Fruit fly (Drosophila melanogaster): ENCODE measurements around the gene alphaCOP.
A peak's percentile ranks its signal among the peaks of the same experiment; 100 is the strongest.

The alphaCOP gene

DNA sequence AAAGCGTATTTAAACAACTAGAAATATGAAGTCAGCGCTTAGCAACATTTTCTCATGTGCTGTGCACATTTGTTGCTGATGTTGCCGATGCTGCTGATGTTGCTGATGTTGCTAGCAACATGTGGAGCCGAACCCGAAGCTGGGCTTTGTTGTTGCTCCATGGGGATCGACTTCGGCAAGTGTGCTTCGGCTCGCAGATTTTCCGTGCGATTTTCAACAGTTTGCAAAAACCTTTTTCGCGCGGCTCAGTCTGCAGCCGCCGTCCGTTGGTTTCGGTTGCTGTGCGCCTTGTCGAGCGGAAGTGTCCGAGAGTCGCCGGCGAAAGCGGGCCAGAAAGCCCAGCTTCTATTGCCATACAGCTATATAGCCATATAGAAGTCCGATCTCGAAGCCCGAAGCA is 43.6 kb upstream of the alphaCOP start:
- TF ChIP-seq tj (GFP tag; optimal IDR thresholded peaks at IDR 0.05) (peak; percentile 40), bab1 (GFP tag; optimal IDR thresholded peaks at IDR 0.05) (no peak), pad (GFP tag; optimal IDR thresholded peaks at IDR 0.05) (no peak)

DNA sequence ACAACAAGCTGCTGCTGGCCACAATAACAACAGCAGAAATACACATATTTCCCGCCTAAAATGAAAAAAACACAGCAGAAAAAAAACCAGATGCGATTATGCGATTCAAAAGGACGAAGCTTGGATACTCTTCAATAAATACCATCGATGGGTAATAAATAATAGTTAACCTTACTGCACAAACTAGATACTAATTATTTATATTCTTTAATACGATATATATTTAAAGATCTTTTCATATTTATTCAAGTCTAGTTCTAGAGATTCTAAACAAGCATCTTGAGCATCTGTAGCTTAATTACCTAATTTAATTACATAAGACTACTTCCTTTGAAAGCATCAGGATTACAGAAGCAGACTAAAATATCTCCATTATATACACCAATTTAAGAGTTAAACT is 43.2 kb upstream of the alphaCOP start:
- TF ChIP-seq CG7101 (tag; optimal IDR thresholded peaks at IDR 0.05) (no peak), Mnt (GFP tag; optimal IDR thresholded peaks at IDR 0.05) (no peak), CG33017 (tag; optimal IDR thresholded peaks at IDR 0.05) (no peak), CG5204 (GFP tag; optimal IDR thresholded peaks at IDR 0.05) (no peak), pad (GFP tag; optimal IDR thresholded peaks at IDR 0.05) (no peak), CG12768 (GFP tag; optimal IDR thresholded peaks at IDR 0.05) (no peak), toe (GFP tag; optimal IDR thresholded peaks at IDR 0.05) (no peak), Clk (GFP tag; optimal IDR thresholded peaks at IDR 0.05) (no peak), ovo (GFP tag; optimal IDR thresholded peaks at IDR 0.05) (no peak), CG1620 (GFP tag; optimal IDR thresholded peaks at IDR 0.05) (no peak), cnc (optimal IDR thresholded peaks at IDR 0.05) (no peak), cic (GFP tag; optimal IDR thresholded peaks at IDR 0.05) (no peak), CG7045 (GFP tag; optimal IDR thresholded peaks at IDR 0.05) (no peak), Hr96 (GFP tag; optimal IDR thresholded peaks at IDR 0.05) (no peak), Crg-1 (GFP tag; optimal IDR thresholded peaks at IDR 0.05) (no peak), tj (GFP tag; optimal IDR thresholded peaks at IDR 0.05) (no peak), CG11617 (GFP tag; optimal IDR thresholded peaks at IDR 0.05) (no peak), kay (GFP tag; ENCODE audit: borderline replicate concordance) (no peak)

dm6 chr3L:1683091-1683490 is 38.1 kb upstream of the alphaCOP start:
- no peak for TF ChIP-seq Mnt (GFP tag; optimal IDR thresholded peaks at IDR 0.05)
- TF ChIP-seq CG14711 (tag; optimal IDR thresholded peaks at IDR 0.05): no peak
- TF ChIP-seq bab1 (GFP tag; optimal IDR thresholded peaks at IDR 0.05): no peak
- TF ChIP-seq cic (GFP tag; optimal IDR thresholded peaks at IDR 0.05): no peak
- no peak for TF ChIP-seq CG7101 (tag; optimal IDR thresholded peaks at IDR 0.05)
- no peak for TF ChIP-seq CG33017 (tag; optimal IDR thresholded peaks at IDR 0.05)
- TF ChIP-seq kay (GFP tag; ENCODE audit: borderline replicate concordance): no peak
- TF ChIP-seq pad (GFP tag; optimal IDR thresholded peaks at IDR 0.05): no peak
- no peak for TF ChIP-seq Clk (GFP tag; optimal IDR thresholded peaks at IDR 0.05)
- no peak for TF ChIP-seq toe (GFP tag; optimal IDR thresholded peaks at IDR 0.05)
- TF ChIP-seq cnc (optimal IDR thresholded peaks at IDR 0.05): no peak
- TF ChIP-seq Hr96 (GFP tag; optimal IDR thresholded peaks at IDR 0.05): no peak
- no peak for TF ChIP-seq Crg-1 (GFP tag; optimal IDR thresholded peaks at IDR 0.05)
- no peak for TF ChIP-seq CG5204 (GFP tag; optimal IDR thresholded peaks at IDR 0.05)
- TF ChIP-seq tj (GFP tag; optimal IDR thresholded peaks at IDR 0.05): no peak
- no peak for TF ChIP-seq ovo (GFP tag; optimal IDR thresholded peaks at IDR 0.05)
- TF ChIP-seq CG11617 (GFP tag; optimal IDR thresholded peaks at IDR 0.05): no peak
- TF ChIP-seq CG1620 (GFP tag; optimal IDR thresholded peaks at IDR 0.05): no peak

dm6 chr3L:1679394-1679793 is 34.4 kb upstream of the alphaCOP start:
- TF ChIP-seq CG11617 (GFP tag; optimal IDR thresholded peaks at IDR 0.05) (no peak), Clk (GFP tag; optimal IDR thresholded peaks at IDR 0.05) (no peak), cic (GFP tag; optimal IDR thresholded peaks at IDR 0.05) (no peak), ovo (GFP tag; optimal IDR thresholded peaks at IDR 0.05) (no peak), kay (GFP tag; ENCODE audit: borderline replicate concordance) (no peak), CG5204 (GFP tag; optimal IDR thresholded peaks at IDR 0.05) (no peak), Mnt (GFP tag; optimal IDR thresholded peaks at IDR 0.05) (no peak), Hr96 (GFP tag; optimal IDR thresholded peaks at IDR 0.05) (no peak), Crg-1 (GFP tag; optimal IDR thresholded peaks at IDR 0.05) (no peak), CG12768 (GFP tag; optimal IDR thresholded peaks at IDR 0.05) (no peak), CG1620 (GFP tag; optimal IDR thresholded peaks at IDR 0.05) (no peak), toe (GFP tag; optimal IDR thresholded peaks at IDR 0.05) (no peak), CG33017 (tag; optimal IDR thresholded peaks at IDR 0.05) (no peak), CG7045 (GFP tag; optimal IDR thresholded peaks at IDR 0.05) (no peak), bab1 (GFP tag; optimal IDR thresholded peaks at IDR 0.05) (no peak), CG7101 (tag; optimal IDR thresholded peaks at IDR 0.05) (no peak), tj (GFP tag; optimal IDR thresholded peaks at IDR 0.05) (no peak), pad (GFP tag; optimal IDR thresholded peaks at IDR 0.05) (no peak), cnc (optimal IDR thresholded peaks at IDR 0.05) (no peak)

dm6 chr3L:1676222-1676621 is 31.2 kb upstream of the alphaCOP start:
- TF ChIP-seq CG12768 (GFP tag; optimal IDR thresholded peaks at IDR 0.05) (no peak), CG7101 (tag; optimal IDR thresholded peaks at IDR 0.05) (no peak), bab1 (GFP tag; optimal IDR thresholded peaks at IDR 0.05) (no peak), Hr96 (GFP tag; optimal IDR thresholded peaks at IDR 0.05) (no peak), CG7045 (GFP tag; optimal IDR thresholded peaks at IDR 0.05) (no peak), Mnt (GFP tag; optimal IDR thresholded peaks at IDR 0.05) (no peak), pad (GFP tag; optimal IDR thresholded peaks at IDR 0.05) (no peak), kay (GFP tag; ENCODE audit: borderline replicate concordance) (no peak), cic (GFP tag; optimal IDR thresholded peaks at IDR 0.05) (no peak), CG14711 (tag; optimal IDR thresholded peaks at IDR 0.05) (no peak), Clk (GFP tag; optimal IDR thresholded peaks at IDR 0.05) (no peak), CG1620 (GFP tag; optimal IDR thresholded peaks at IDR 0.05) (no peak), ovo (GFP tag; optimal IDR thresholded peaks at IDR 0.05) (no peak), tj (GFP tag; optimal IDR thresholded peaks at IDR 0.05) (no peak), cnc (optimal IDR thresholded peaks at IDR 0.05) (no peak), Crg-1 (GFP tag; optimal IDR thresholded peaks at IDR 0.05) (no peak), CG11617 (GFP tag; optimal IDR thresholded peaks at IDR 0.05) (no peak), CG33017 (tag; optimal IDR thresholded peaks at IDR 0.05) (no peak), toe (GFP tag; optimal IDR thresholded peaks at IDR 0.05) (no peak), CG5204 (GFP tag; optimal IDR thresholded peaks at IDR 0.05) (no peak)

dm6 chr3L:1675242-1675641 is 30.2 kb upstream of the alphaCOP start:
- TF ChIP-seq CG5204 (GFP tag; optimal IDR thresholded peaks at IDR 0.05) (no peak), Hr96 (GFP tag; optimal IDR thresholded peaks at IDR 0.05) (no peak), Crg-1 (GFP tag; optimal IDR thresholded peaks at IDR 0.05) (no peak), kay (GFP tag; ENCODE audit: borderline replicate concordance) (no peak), cnc (optimal IDR thresholded peaks at IDR 0.05) (no peak), CG33017 (tag; optimal IDR thresholded peaks at IDR 0.05) (no peak), Mnt (GFP tag; optimal IDR thresholded peaks at IDR 0.05) (no peak), toe (GFP tag; optimal IDR thresholded peaks at IDR 0.05) (no peak), pad (GFP tag; optimal IDR thresholded peaks at IDR 0.05) (no peak), bab1 (GFP tag; optimal IDR thresholded peaks at IDR 0.05) (no peak), ovo (GFP tag; optimal IDR thresholded peaks at IDR 0.05) (no peak), CG12768 (GFP tag; optimal IDR thresholded peaks at IDR 0.05) (no peak), Clk (GFP tag; optimal IDR thresholded peaks at IDR 0.05) (no peak), CG1620 (GFP tag; optimal IDR thresholded peaks at IDR 0.05) (no peak), CG14711 (tag; optimal IDR thresholded peaks at IDR 0.05) (no peak), CG11617 (GFP tag; optimal IDR thresholded peaks at IDR 0.05) (no peak), tj (GFP tag; optimal IDR thresholded peaks at IDR 0.05) (no peak), cic (GFP tag; optimal IDR thresholded peaks at IDR 0.05) (no peak), CG7045 (GFP tag; optimal IDR thresholded peaks at IDR 0.05) (no peak), CG7101 (tag; optimal IDR thresholded peaks at IDR 0.05) (no peak)
